Fruit fly (Drosophila melanogaster) Kc167 (cell line): Measurements from ENCODE around the gene CG5639.

Source experiments
- Myc ChIP-seq: fragments of >200 bp; optimal IDR thresholded peaks from 2 replicates; lab custom pipeline; 2017; ENCODE audit warnings: missing external identifiers
- Sin3A ChIP-seq: fragments of >200 bp; optimal IDR thresholded peaks from 2 replicates; lab custom pipeline; 2018; ENCODE audit warnings: missing external identifiers
- h ChIP-seq: fragments of >200 bp; optimal IDR thresholded peaks from 3 replicates; lab custom pipeline; 2018; ENCODE audit warnings: missing external identifiers
- insv ChIP-seq: fragments of >200 bp; optimal IDR thresholded peaks from 3 replicates; lab custom pipeline; 2018; ENCODE audit warnings: missing external identifiers
- psq ChIP-seq: fragments of >200 bp; optimal IDR thresholded peaks from 2 replicates; lab custom pipeline; 2017; ENCODE audit warnings: missing external identifiers
- ttk ChIP-seq: sonication (Bioruptor generic); optimal IDR thresholded peaks from 2 replicates; lab custom pipeline; 2017; ENCODE audit warnings: missing external identifiers

DNA sequence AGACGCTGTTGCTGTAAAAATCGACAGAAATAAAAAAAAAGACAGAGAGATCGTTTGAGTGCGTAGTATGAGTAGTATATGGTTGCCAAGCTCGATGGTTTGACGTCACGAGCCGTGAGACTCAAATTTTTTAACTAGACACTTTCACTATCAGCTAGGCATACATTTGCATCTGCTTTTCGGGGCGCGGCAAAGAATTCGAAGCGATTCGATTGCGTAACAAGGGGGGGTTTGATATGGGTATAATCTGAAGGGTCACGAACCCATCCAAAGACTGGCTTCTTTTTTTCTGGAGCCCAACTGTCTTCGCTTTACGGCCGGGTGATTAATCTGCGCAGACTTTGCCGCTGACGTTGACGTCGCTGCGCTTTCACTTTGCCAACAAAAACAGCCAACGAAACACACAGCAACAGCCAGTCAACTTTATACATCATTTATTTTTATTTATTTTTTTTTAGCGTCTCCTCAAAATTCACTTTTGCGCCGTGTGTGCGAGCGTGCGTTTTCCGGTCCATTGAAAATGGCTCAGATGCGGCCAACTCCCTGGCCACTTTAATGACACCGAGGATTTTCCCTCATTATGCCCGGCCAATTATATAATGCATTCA lies 2.2 kb downstream of the CG5639 start:
- TF ChIP-seq psq (lab: Kevin White, UChicago) (no peak), Sin3A (lab: Kevin White, UChicago) (no peak), h (lab: Kevin White, UChicago) (no peak), Myc (lab: Kevin White, UChicago) (no peak), insv (lab: Kevin White, UChicago) (no peak), ttk (lab: Kevin White, UChicago) (no peak)
